Fruit fly (Drosophila melanogaster) whole organism, embryonic: ENCODE results near the gene spn-B.

Experiments used
- Asciz ChIP-seq: fragments of 200-800 bp; sonication (Bioruptor generic); optimal IDR thresholded peaks from 2 replicates; lab custom pipeline; 2017; ENCODE audit warnings: missing biosample characterization, mild to moderate bottlenecking, missing genetic modification characterization, missing genetic modification reagents
- Bdp1 ChIP-seq: fragments of 200-800 bp; sonication (Bioruptor generic); optimal IDR thresholded peaks from 3 replicates; lab custom pipeline; 2016; ENCODE audit warnings: missing biosample characterization, missing genetic modification characterization
- CG10267 ChIP-seq: fragments of 200-800 bp; sonication (Bioruptor generic); optimal IDR thresholded peaks from 2 replicates; lab custom pipeline; 2018; ENCODE audit warnings: missing biosample characterization, mild to moderate bottlenecking, missing genetic modification characterization, moderate library complexity
- CG10366 ChIP-seq: fragments of 200-800 bp; sonication (Bioruptor generic); IDR thresholded peaks from 2 replicates; pipeline ENCODE4 v1.3.6; 2022; ENCODE audit warnings: missing biosample characterization, missing genetic modification characterization
- CG10654 ChIP-seq: fragments of 200-800 bp; sonication (Bioruptor generic); optimal IDR thresholded peaks from 2 replicates; lab custom pipeline; 2016; ENCODE audit warnings: missing biosample characterization, missing genetic modification characterization
- CG11696 ChIP-seq: fragments of 200-800 bp; sonication (Bioruptor generic); IDR thresholded peaks from 2 replicates; pipeline ENCODE4 v1.3.6; 2022; ENCODE audit warnings: missing biosample characterization, missing genetic modification characterization
- CG12744 ChIP-seq: fragments of 200-800 bp; sonication (Bioruptor generic); optimal IDR thresholded peaks from 2 replicates; lab custom pipeline; 2016; ENCODE audit warnings: missing biosample characterization, missing genetic modification characterization
- CG13287 ChIP-seq: fragments of 200-800 bp; sonication (Bioruptor generic); IDR thresholded peaks from 2 replicates; pipeline ENCODE4 v1.3.6; 2022; ENCODE audit warnings: missing biosample characterization, missing genetic modification characterization; ENCODE audit not compliant: partially characterized antibody
- CG13775 ChIP-seq: fragments of 200-800 bp; sonication (Bioruptor generic); optimal IDR thresholded peaks from 3 replicates; lab custom pipeline; 2017; ENCODE audit warnings: missing biosample characterization, mild to moderate bottlenecking, missing genetic modification characterization
- CG14965 ChIP-seq: fragments of 200-800 bp; sonication (Bioruptor generic); optimal IDR thresholded peaks from 2 replicates; lab custom pipeline; 2016; ENCODE audit warnings: missing biosample characterization, missing genetic modification characterization, borderline replicate concordance
- CG15696 ChIP-seq: fragments of 200-800 bp; sonication (Bioruptor generic); optimal IDR thresholded peaks from 2 replicates; lab custom pipeline; 2019; ENCODE audit warnings: missing biosample characterization, mild to moderate bottlenecking, missing genetic modification characterization, moderate library complexity
- CG17359 ChIP-seq: fragments of 200-800 bp; sonication (Bioruptor generic); optimal IDR thresholded peaks from 3 replicates; lab custom pipeline; 2018; ENCODE audit warnings: missing biosample characterization, mild to moderate bottlenecking, missing genetic modification characterization, moderate library complexity
- CG17612 ChIP-seq: fragments of 200-800 bp; sonication (Bioruptor generic); IDR thresholded peaks from 2 replicates; pipeline ENCODE4 v1.3.6; 2022; ENCODE audit warnings: missing biosample characterization, missing genetic modification characterization
- CG3163 ChIP-seq: fragments of 200-800 bp; sonication (Bioruptor generic); optimal IDR thresholded peaks from 3 replicates; lab custom pipeline; 2016; ENCODE audit warnings: missing biosample characterization, missing genetic modification characterization
- CG32772 ChIP-seq: fragments of 200-800 bp; sonication (Bioruptor generic); IDR thresholded peaks from 2 replicates; pipeline ENCODE4 v1.3.6; 2022; ENCODE audit warnings: missing biosample characterization, missing genetic modification characterization
- CG33213 ChIP-seq: fragments of 200-800 bp; sonication (Bioruptor generic); optimal IDR thresholded peaks from 3 replicates; lab custom pipeline; 2016; ENCODE audit warnings: missing biosample characterization, missing genetic modification characterization
- CG5953 ChIP-seq: fragments of 200-800 bp; sonication (Bioruptor generic); IDR thresholded peaks from 2 replicates; pipeline ENCODE4 v1.3.6; 2022; ENCODE audit warnings: missing biosample characterization, missing genetic modification characterization
- CG6765 ChIP-seq: fragments of 200-800 bp; sonication (Bioruptor generic); optimal IDR thresholded peaks from 3 replicates; lab custom pipeline; 2017; ENCODE audit warnings: missing biosample characterization, mild to moderate bottlenecking, missing genetic modification characterization
- CG8388 ChIP-seq: fragments of 200-800 bp; sonication (Bioruptor generic); optimal IDR thresholded peaks from 2 replicates; lab custom pipeline; 2019; ENCODE audit warnings: missing biosample characterization, mild to moderate bottlenecking, missing genetic modification characterization, moderate library complexity
- CG8765 ChIP-seq: fragments of 200-800 bp; sonication (Bioruptor generic); IDR thresholded peaks from 2 replicates; pipeline ENCODE4 v1.3.6; 2022; ENCODE audit warnings: missing biosample characterization, missing genetic modification characterization
- Dek ChIP-seq: fragments of 200-800 bp; sonication (Bioruptor generic); optimal IDR thresholded peaks from 3 replicates; lab custom pipeline; 2019; ENCODE audit warnings: missing biosample characterization, mild to moderate bottlenecking, missing genetic modification characterization, moderate library complexity
- Dll ChIP-seq: fragments of 200-800 bp; sonication (Bioruptor generic); IDR thresholded peaks from 4 replicates; pipeline ENCODE4 v1.3.6; 2022; ENCODE audit warnings: missing biosample characterization, missing genetic modification characterization; ENCODE audit not compliant: partially characterized antibody
- ERR ChIP-seq: fragments of 200-800 bp; sonication (Bioruptor generic); optimal IDR thresholded peaks from 2 replicates; lab custom pipeline; 2016; ENCODE audit warnings: missing biosample characterization, missing genetic modification characterization
- Fer2 ChIP-seq: fragments of 200-800 bp; sonication (Bioruptor generic); optimal IDR thresholded peaks from 2 replicates; lab custom pipeline; 2018; ENCODE audit warnings: missing biosample characterization, mild to moderate bottlenecking, missing genetic modification characterization, moderate library complexity
- Meics ChIP-seq: fragments of 200-800 bp; sonication (Bioruptor generic); optimal IDR thresholded peaks from 2 replicates; lab custom pipeline; 2017; ENCODE audit warnings: missing biosample characterization, mild to moderate bottlenecking, missing genetic modification characterization
- NK7.1 ChIP-seq: fragments of 200-800 bp; sonication (Bioruptor generic); optimal IDR thresholded peaks from 3 replicates; lab custom pipeline; 2016; ENCODE audit warnings: missing biosample characterization, missing genetic modification characterization
- Sin3A ChIP-seq: fragments of >200 bp; optimal IDR thresholded peaks from 2 replicates; lab custom pipeline; 2018
- Stat92E ChIP-seq, 3 experiments: fragments of >200 bp in 2 of 3; fragments of 200-800 bp in 1 of 3; sonication (Bioruptor generic) in 1 of 3; optimal IDR thresholded peaks; 2 replicates each; lab custom pipeline; 2017 to 2019; ENCODE audit warnings: missing biosample characterization in 3 of 3, missing genetic modification characterization in 3 of 3, mild to moderate bottlenecking in 1 of 3, moderate library complexity in 1 of 3
- Taf1 ChIP-seq: fragments of 200-800 bp; sonication (Bioruptor generic); IDR thresholded peaks from 2 replicates; pipeline ENCODE4 v1.3.6; 2022; ENCODE audit warnings: missing biosample characterization, missing genetic modification characterization
- bcd ChIP-seq: fragments of 200-800 bp; sonication (Bioruptor generic); optimal IDR thresholded peaks from 2 replicates; lab custom pipeline; 2017; ENCODE audit warnings: missing biosample characterization, mild to moderate bottlenecking, missing genetic modification characterization
- bigmax ChIP-seq: fragments of 200-800 bp; sonication (Bioruptor generic); optimal IDR thresholded peaks from 2 replicates; lab custom pipeline; 2018; ENCODE audit warnings: missing biosample characterization, mild to moderate bottlenecking, missing genetic modification characterization
- br ChIP-seq: fragments of >200 bp; optimal IDR thresholded peaks from 2 replicates; lab custom pipeline; 2017
- corto ChIP-seq: fragments of 200-800 bp; sonication (Bioruptor generic); optimal IDR thresholded peaks from 2 replicates; lab custom pipeline; 2016; ENCODE audit warnings: missing biosample characterization, mild to moderate bottlenecking, missing genetic modification characterization, moderate library complexity
- gcm ChIP-seq: fragments of 200-800 bp; sonication (Bioruptor generic); optimal IDR thresholded peaks from 2 replicates; lab custom pipeline; 2019; ENCODE audit warnings: missing biosample characterization, mild to moderate bottlenecking, missing genetic modification characterization, moderate library complexity
- lmd ChIP-seq: fragments of 200-800 bp; sonication (Bioruptor generic); IDR thresholded peaks from 2 replicates; pipeline ENCODE4 v1.3.6; 2022; ENCODE audit warnings: missing biosample characterization, missing genetic modification characterization
- maf-S ChIP-seq: fragments of 200-800 bp; sonication (Bioruptor generic); optimal IDR thresholded peaks from 2 replicates; lab custom pipeline; 2016; ENCODE audit warnings: missing biosample characterization, missing genetic modification characterization
- otp ChIP-seq: fragments of 200-800 bp; sonication (Bioruptor generic); IDR thresholded peaks from 3 replicates; pipeline ENCODE4, ENCODE4 v1.3.6; 2022; ENCODE audit warnings: missing biosample characterization, missing genetic modification characterization
- p53 ChIP-seq: fragments of 200-800 bp; sonication (Bioruptor generic); optimal IDR thresholded peaks from 2 replicates; lab custom pipeline; 2016; ENCODE audit warnings: missing biosample characterization, missing genetic modification characterization
- pita ChIP-seq: fragments of 200-800 bp; sonication (Bioruptor generic); optimal IDR thresholded peaks from 2 replicates; lab custom pipeline; 2017; ENCODE audit warnings: missing biosample characterization, mild to moderate bottlenecking, missing genetic modification characterization
- run ChIP-seq: fragments of 200-800 bp; sonication (Bioruptor generic); optimal IDR thresholded peaks from 3 replicates; lab custom pipeline; 2018; ENCODE audit warnings: missing biosample characterization, mild to moderate bottlenecking, missing genetic modification characterization
- sim ChIP-seq: fragments of 200-800 bp; sonication (Bioruptor generic); IDR thresholded peaks from 2 replicates; pipeline ENCODE4 v1.3.6; 2022; ENCODE audit warnings: missing biosample characterization, missing genetic modification characterization
- slp2 ChIP-seq: fragments of 200-800 bp; sonication (Bioruptor generic); optimal IDR thresholded peaks from 2 replicates; lab custom pipeline; 2016; ENCODE audit warnings: missing biosample characterization, missing genetic modification characterization
- so ChIP-seq: fragments of 200-800 bp; sonication (Bioruptor generic); IDR thresholded peaks from 3 replicates; pipeline ENCODE4 v1.3.6; 2022; ENCODE audit warnings: missing biosample characterization, missing genetic modification characterization
- sqz ChIP-seq: fragments of 200-800 bp; sonication (Bioruptor generic); optimal IDR thresholded peaks from 3 replicates; lab custom pipeline; 2018; ENCODE audit warnings: missing biosample characterization, mild to moderate bottlenecking, missing genetic modification characterization
- sr ChIP-seq: fragments of 200-800 bp; sonication (Bioruptor generic); IDR thresholded peaks from 3 replicates; pipeline ENCODE4 v1.3.6; 2022; ENCODE audit warnings: missing biosample characterization, missing genetic modification characterization
- tio ChIP-seq: fragments of 200-800 bp; sonication (Bioruptor generic); optimal IDR thresholded peaks from 2 replicates; lab custom pipeline; 2017; ENCODE audit warnings: missing biosample characterization, missing genetic modification characterization, inconsistent platforms
- trh ChIP-seq: fragments of 200-800 bp; sonication (Bioruptor generic); optimal IDR thresholded peaks from 2 replicates; lab custom pipeline; 2016; ENCODE audit warnings: missing biosample characterization, missing genetic modification characterization
- unc-4 ChIP-seq: fragments of 200-800 bp; sonication (Bioruptor generic); IDR thresholded peaks from 2 replicates; pipeline ENCODE4 v1.3.6; 2022; ENCODE audit warnings: missing biosample characterization, missing genetic modification characterization; ENCODE audit not compliant: partially characterized antibody
- unpg ChIP-seq: fragments of 200-800 bp; sonication (Bioruptor generic); optimal IDR thresholded peaks from 3 replicates; lab custom pipeline; 2018; ENCODE audit warnings: missing biosample characterization, mild to moderate bottlenecking, missing genetic modification characterization, moderate library complexity
- usp ChIP-seq: fragments of >200 bp; optimal IDR thresholded peaks from 2 replicates; lab custom pipeline; 2017; ENCODE audit warnings: missing biosample characterization, missing genetic modification characterization
- vvl ChIP-seq: fragments of 200-800 bp; sonication (Bioruptor generic); IDR thresholded peaks from 2 replicates; pipeline ENCODE4 v1.3.6; 2022; ENCODE audit warnings: missing biosample characterization, missing genetic modification characterization
- zfh2 ChIP-seq: fragments of 200-800 bp; sonication (Bioruptor generic); optimal IDR thresholded peaks from 2 replicates; lab custom pipeline; 2016; ENCODE audit warnings: missing biosample characterization, missing genetic modification characterization

The spn-B gene

dm6 chr3R:14283754-14284421 lies 44.0 kb upstream of the spn-B start (continued):
- TF ChIP-seq corto (GFP tag; lab: Kevin White, UChicago) (peak; percentile 93), br (lab: Kevin White, UChicago) (no peak), CG3163 (GFP tag; lab: Kevin White, UChicago) (peak; percentile 58), Stat92E (GFP tag; optimal IDR thresholded peaks at IDR 0.05; lab: Kevin White, UChicago) (peak in 1 of 3 experiments; percentile 94), otp (GFP tag; lab: Robert Waterston, UW) (no peak), maf-S (GFP tag; lab: Kevin White, UChicago) (peak; percentile 90), CG14965 (GFP tag; lab: Kevin White, UChicago) (peak; percentile 22), sr (GFP tag; lab: Robert Waterston, UW) (no peak), CG10654 (GFP tag; lab: Kevin White, UChicago) (peak; percentile 98), so (no peak), CG12744 (peak; percentile 96), Dll (GFP tag; lab: Robert Waterston, UW) (no peak), CG32772 (GFP tag; lab: Robert Waterston, UW) (no peak), pita (no peak), Bdp1 (GFP tag; lab: Kevin White, UChicago) (peak; percentile 89), Fer2 (tag; lab: Kevin White, UChicago) (peak; percentile 94), vvl (no peak), CG13287 (GFP tag; lab: Robert Waterston, UW) (no peak), sqz (GFP tag; lab: Kevin White, UChicago) (peak; percentile 96), gcm (GFP tag; lab: Kevin White, UChicago) (peak; percentile 98), tio (GFP tag; lab: Kevin White, UChicago) (peak; percentile 98), trh (peak; percentile 98), sim (GFP tag; lab: Robert Waterston, UW) (no peak), run (tag; lab: Kevin White, UChicago) (peak; percentile 97), CG5953 (GFP tag; lab: Robert Waterston, UW) (no peak), unc-4 (GFP tag; lab: Robert Waterston, UW) (no peak), NK7.1 (GFP tag; lab: Kevin White, UChicago) (peak; percentile 60), usp (no peak), CG10366 (GFP tag; lab: Robert Waterston, UW) (no peak), Taf1 (GFP tag; lab: Robert Waterston, UW) (no peak), bcd (GFP tag; lab: Kevin White, UChicago) (peak; percentile 99), CG11696 (no peak), Dek (tag; lab: Kevin White, UChicago) (peak; percentile 99), CG6765 (GFP tag; lab: Kevin White, UChicago) (peak; percentile 96)

DNA sequence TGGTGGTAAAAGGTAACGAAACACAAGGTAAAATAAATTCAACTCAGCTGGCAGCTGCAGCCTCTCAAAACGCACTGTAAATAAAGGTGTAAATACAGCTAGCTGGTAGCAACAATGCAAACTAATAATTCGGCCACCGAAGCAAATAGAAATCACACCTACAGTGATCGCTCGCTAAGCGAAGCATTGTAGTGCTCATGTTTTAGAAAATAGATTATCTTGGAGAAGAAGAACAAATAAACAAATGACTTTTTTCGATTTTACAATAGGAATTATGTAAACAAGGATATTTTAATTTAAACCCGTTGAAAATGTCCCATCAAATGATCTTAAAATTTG lies 43.5 kb upstream of the spn-B start:
- no peak for TF ChIP-seq p53 (GFP tag; lab: Kevin White, UChicago)
- peak; percentile 13 for TF ChIP-seq CG33213
- peak; percentile 24 for TF ChIP-seq Asciz (GFP tag; lab: Kevin White, UChicago)
- no peak for TF ChIP-seq CG17612
- no peak for TF ChIP-seq ERR (GFP tag; lab: Kevin White, UChicago)
- TF ChIP-seq CG8765 (GFP tag; lab: Robert Waterston, UW) = no peak
- peak; percentile 30 for TF ChIP-seq CG8388 (GFP tag; lab: Kevin White, UChicago)
- no peak for TF ChIP-seq Sin3A (lab: Kevin White, UChicago)
- peak; percentile 32 for TF ChIP-seq Dek (tag; lab: Kevin White, UChicago)
- peak; percentile 16 for TF ChIP-seq unpg
- TF ChIP-seq lmd = no peak
- TF ChIP-seq Meics (GFP tag; lab: Kevin White, UChicago) = peak; percentile 1
- TF ChIP-seq bigmax (GFP tag; lab: Kevin White, UChicago) = no peak
- no peak for TF ChIP-seq CG13775
- peak; percentile 10 for TF ChIP-seq CG15696
- peak; percentile 49 for TF ChIP-seq CG17359
- TF ChIP-seq zfh2 = no peak
- TF ChIP-seq slp2 = peak; percentile 2
- no peak for TF ChIP-seq CG10267 (tag; lab: Kevin White, UChicago)
